Worm (Caenorhabditis elegans) whole organism, mixed stage, embryonic: ENCODE measurements around the gene ZK402.2.
A peak's percentile ranks its signal among the peaks of the same experiment; 100 is the strongest.

Source experiments
- M03D4.4 ChIP-seq: sonication (generic microtip); optimal IDR thresholded peaks from 2 replicates; lab custom pipeline; 2017; ENCODE audit warnings: mild to moderate bottlenecking, missing genetic modification characterization, missing compliant biosample characterization
- bed-3 ChIP-seq: fragments of 200-800 bp; sonication (Bioruptor generic); optimal IDR thresholded peaks from 3 replicates; lab custom pipeline; 2018; ENCODE audit warnings: mild to moderate bottlenecking, missing genetic modification characterization, moderate library complexity, missing compliant biosample characterization
- blmp-1 ChIP-seq: fragments of 150-350 bp; optimal IDR thresholded peaks from 2 replicates; lab custom pipeline; 2014; ENCODE audit warnings: missing biosample characterization, missing genetic modification characterization
- ceh-39 ChIP-seq: fragments of 150-350 bp; optimal IDR thresholded peaks from 2 replicates; lab custom pipeline; 2014; ENCODE audit warnings: missing biosample characterization, missing genetic modification characterization
- ceh-43 ChIP-seq: fragments of 200-800 bp; sonication (Bioruptor generic); optimal IDR thresholded peaks from 2 replicates; lab custom pipeline; 2018; ENCODE audit warnings: mild to moderate bottlenecking, missing genetic modification characterization, moderate library complexity, missing compliant biosample characterization
- ceh-83 ChIP-seq: fragments of 200-800 bp; sonication (Bioruptor generic); optimal IDR thresholded peaks from 2 replicates; lab custom pipeline; 2018; ENCODE audit warnings: mild to moderate bottlenecking, missing genetic modification characterization, missing compliant biosample characterization
- ces-1 ChIP-seq: fragments of 150-350 bp; optimal IDR thresholded peaks from 2 replicates; lab custom pipeline; 2014; ENCODE audit warnings: missing biosample characterization, missing genetic modification reagents, missing genetic modification characterization
- cnd-1 ChIP-seq: fragments of 200-800 bp; sonication (Bioruptor generic); optimal IDR thresholded peaks from 2 replicates; lab custom pipeline; 2018; ENCODE audit warnings: mild to moderate bottlenecking, missing genetic modification characterization, missing compliant biosample characterization
- drap-1 ChIP-seq: fragments of 200-800 bp; sonication (Bioruptor generic); optimal IDR thresholded peaks from 3 replicates; lab custom pipeline; 2018; ENCODE audit warnings: mild to moderate bottlenecking, missing genetic modification characterization, missing compliant biosample characterization
- elt-1 ChIP-seq: sonication (generic microtip); optimal IDR thresholded peaks from 2 replicates; lab custom pipeline; 2017; ENCODE audit warnings: missing genetic modification characterization, mild to moderate bottlenecking, missing compliant biosample characterization, antibody characterized with exemption, moderate library complexity, borderline replicate concordance; ENCODE audit not compliant: insufficient read depth
- elt-3 ChIP-seq: fragments of 150-350 bp; optimal IDR thresholded peaks from 2 replicates; lab custom pipeline; 2014; ENCODE audit warnings: missing biosample characterization, missing genetic modification characterization
- flh-1 ChIP-seq: fragments of 200-800 bp; sonication (Bioruptor generic); optimal IDR thresholded peaks from 2 replicates; lab custom pipeline; 2018; ENCODE audit warnings: mild to moderate bottlenecking, missing genetic modification characterization, moderate library complexity, missing compliant biosample characterization
- ham-2 ChIP-seq: fragments of 200-800 bp; sonication (Bioruptor generic); optimal IDR thresholded peaks from 2 replicates; lab custom pipeline; 2018; ENCODE audit warnings: mild to moderate bottlenecking, missing genetic modification characterization, missing compliant biosample characterization
- hlh-1 ChIP-seq: fragments of 150-350 bp; optimal IDR thresholded peaks from 2 replicates; lab custom pipeline; 2014; ENCODE audit warnings: missing biosample characterization, missing genetic modification reagents, missing genetic modification characterization
- lin-13 ChIP-seq: fragments of 150-350 bp; optimal IDR thresholded peaks from 2 replicates; lab custom pipeline; 2014; ENCODE audit warnings: missing biosample characterization, missing genetic modification characterization
- lin-32 ChIP-seq: fragments of 200-800 bp; sonication (Bioruptor generic); optimal IDR thresholded peaks from 2 replicates; lab custom pipeline; 2018; ENCODE audit warnings: mild to moderate bottlenecking, missing genetic modification characterization, missing compliant biosample characterization
- lsy-2 ChIP-seq: fragments of 150-350 bp; optimal IDR thresholded peaks from 2 replicates; lab custom pipeline; 2014; ENCODE audit warnings: missing biosample characterization, missing genetic modification characterization
- mab-5 ChIP-seq: fragments of 150-350 bp; optimal IDR thresholded peaks from 2 replicates; lab custom pipeline; 2014; ENCODE audit warnings: missing biosample characterization, missing genetic modification characterization
- mep-1 ChIP-seq: fragments of 150-350 bp; optimal IDR thresholded peaks from 2 replicates; lab custom pipeline; 2017; ENCODE audit warnings: missing biosample characterization, missing genetic modification reagents, missing genetic modification characterization, inconsistent platforms
- mls-2 ChIP-seq: sonication (generic microtip); optimal IDR thresholded peaks from 2 replicates; lab custom pipeline; 2016; ENCODE audit warnings: mild to moderate bottlenecking, missing genetic modification characterization, moderate library complexity, missing compliant biosample characterization
- nhr-12 ChIP-seq: fragments of 150-350 bp; optimal IDR thresholded peaks from 2 replicates; lab custom pipeline; 2014; ENCODE audit warnings: missing biosample characterization, missing genetic modification characterization
- nhr-2 ChIP-seq: fragments of 150-350 bp; optimal IDR thresholded peaks from 2 replicates; lab custom pipeline; 2014; ENCODE audit warnings: missing biosample characterization, missing genetic modification characterization
- nhr-237 ChIP-seq: fragments of 150-350 bp; optimal IDR thresholded peaks from 2 replicates; lab custom pipeline; 2014; ENCODE audit warnings: missing biosample characterization, missing genetic modification characterization
- nhr-28 ChIP-seq: fragments of 150-350 bp; optimal IDR thresholded peaks from 2 replicates; lab custom pipeline; 2014; ENCODE audit warnings: missing biosample characterization, missing genetic modification characterization
- nhr-76 ChIP-seq: sonication (generic microtip); optimal IDR thresholded peaks from 2 replicates; lab custom pipeline; 2017; ENCODE audit warnings: missing biosample characterization, missing genetic modification characterization
- pha-4 ChIP-seq: fragments of 150-350 bp; optimal IDR thresholded peaks from 2 replicates; lab custom pipeline; 2018; ENCODE audit warnings: missing biosample characterization, missing genetic modification reagents, missing genetic modification characterization
- sem-2 ChIP-seq: fragments of 200-800 bp; sonication (Bioruptor generic); optimal IDR thresholded peaks from 2 replicates; lab custom pipeline; 2018; ENCODE audit warnings: mild to moderate bottlenecking, missing genetic modification characterization, missing compliant biosample characterization
- snpc-4 ChIP-seq: fragments of 150-350 bp; optimal IDR thresholded peaks from 2 replicates; lab custom pipeline; 2014; ENCODE audit warnings: missing biosample characterization, missing genetic modification characterization
- sptf-1 ChIP-seq: sonication (generic microtip); optimal IDR thresholded peaks from 2 replicates; lab custom pipeline; 2017; ENCODE audit warnings: mild to moderate bottlenecking, missing genetic modification characterization, moderate library complexity, missing compliant biosample characterization
- tbx-8 ChIP-seq: fragments of 200-800 bp; sonication (Bioruptor generic); optimal IDR thresholded peaks from 2 replicates; lab custom pipeline; 2018; ENCODE audit warnings: mild to moderate bottlenecking, missing genetic modification characterization, moderate library complexity, missing compliant biosample characterization
- unc-120 ChIP-seq: sonication (generic microtip); optimal IDR thresholded peaks from 2 replicates; lab custom pipeline; 2017; ENCODE audit warnings: missing genetic modification characterization, missing compliant biosample characterization; ENCODE audit not compliant: poor library complexity, severe bottlenecking
- unc-39 ChIP-seq: fragments of 150-350 bp; optimal IDR thresholded peaks from 2 replicates; lab custom pipeline; 2014; ENCODE audit warnings: missing biosample characterization, missing genetic modification characterization
- unc-62 ChIP-seq: fragments of 150-350 bp; optimal IDR thresholded peaks from 2 replicates; lab custom pipeline; 2014; ENCODE audit warnings: missing biosample characterization, missing genetic modification reagents, missing genetic modification characterization
- zip-8 ChIP-seq: fragments of 150-350 bp; optimal IDR thresholded peaks from 2 replicates; lab custom pipeline; 2014; ENCODE audit warnings: missing biosample characterization, missing genetic modification characterization
- ztf-11 ChIP-seq: fragments of 150-350 bp; optimal IDR thresholded peaks from 2 replicates; lab custom pipeline; 2014; ENCODE audit warnings: missing biosample characterization, missing genetic modification characterization

Gene ZK402.2

ce11 chrX:1372464-1372863 is 31.1 kb upstream of the ZK402.2 start:
- TF ChIP-seq pha-4 (tag; lab: Kevin White, UChicago) (no peak), ceh-43 (no peak), cnd-1 (tag; lab: Kevin White, UChicago) (no peak), nhr-237 (tag; lab: Kevin White, UChicago) (no peak), nhr-2 (tag; lab: Kevin White, UChicago) (no peak), elt-3 (tag; lab: Kevin White, UChicago) (no peak), bed-3 (GFP tag; lab: Kevin White, UChicago) (no peak), lin-32 (GFP tag; lab: Kevin White, UChicago) (no peak), tbx-8 (no peak), unc-120 (tag; lab: Kevin White, UChicago) (no peak), ceh-39 (tag; lab: Kevin White, UChicago) (no peak), lin-13 (no peak), mls-2 (tag; lab: Kevin White, UChicago) (no peak), ztf-11 (tag; lab: Kevin White, UChicago) (no peak), unc-62 (GFP tag; lab: Kevin White, UChicago) (no peak)
- TF ChIP-seq, all 35 proteins: peak for 0

- TF ChIP-seq lin-13 (peak; percentile 14), flh-1 (GFP tag; lab: Kevin White, UChicago) (peak; percentile 75), M03D4.4 (tag; lab: Kevin White, UChicago) (peak; percentile 85), zip-8 (tag; lab: Kevin White, UChicago) (no peak), drap-1 (peak; percentile 94), nhr-12 (tag; lab: Kevin White, UChicago) (no peak), sem-2 (GFP tag; lab: Kevin White, UChicago) (peak; percentile 81), lin-32 (GFP tag; lab: Kevin White, UChicago) (peak; percentile 89), bed-3 (GFP tag; lab: Kevin White, UChicago) (peak; percentile 78), snpc-4 (tag; lab: Kevin White, UChicago) (no peak), elt-3 (tag; lab: Kevin White, UChicago) (peak; percentile 24), nhr-76 (tag; lab: Kevin White, UChicago) (peak; percentile 42), tbx-8 (peak; percentile 67), unc-62 (GFP tag; lab: Kevin White, UChicago) (peak; percentile 48), mab-5 (no peak), elt-1 (tag; lab: Kevin White, UChicago) (no peak), lsy-2 (tag; lab: Kevin White, UChicago) (peak; percentile 6), nhr-237 (tag; lab: Kevin White, UChicago) (peak; percentile 26), ceh-83 (GFP tag; lab: Kevin White, UChicago) (peak; percentile 89), unc-39 (tag; lab: Kevin White, UChicago) (peak; percentile 14), mls-2 (tag; lab: Kevin White, UChicago) (peak; percentile 92), hlh-1 (tag; lab: Kevin White, UChicago) (peak; percentile 55), mep-1 (no peak), blmp-1 (tag; lab: Kevin White, UChicago) (no peak), ham-2 (GFP tag; lab: Kevin White, UChicago) (peak; percentile 80), pha-4 (tag; lab: Kevin White, UChicago) (peak; percentile 36), ceh-43 (peak; percentile 80), unc-120 (tag; lab: Kevin White, UChicago) (peak; percentile 85), cnd-1 (tag; lab: Kevin White, UChicago) (peak; percentile 92), sptf-1 (tag; lab: Kevin White, UChicago) (peak; percentile 94), ceh-39 (tag; lab: Kevin White, UChicago) (peak; percentile 4), nhr-2 (tag; lab: Kevin White, UChicago) (no peak), ces-1 (GFP tag; lab: Kevin White, UChicago) (no peak), ztf-11 (tag; lab: Kevin White, UChicago) (peak; percentile 14), nhr-28 (tag; lab: Kevin White, UChicago) (no peak)
Observed at ce11 chrX:1379391-1379790, 24.2 kb upstream of the ZK402.2 start.

- TF ChIP-seq nhr-237 (tag; lab: Kevin White, UChicago) (no peak), pha-4 (tag; lab: Kevin White, UChicago) (no peak), elt-3 (tag; lab: Kevin White, UChicago) (no peak), unc-39 (tag; lab: Kevin White, UChicago) (no peak), lsy-2 (tag; lab: Kevin White, UChicago) (no peak), sptf-1 (tag; lab: Kevin White, UChicago) (no peak), elt-1 (tag; lab: Kevin White, UChicago) (no peak), flh-1 (GFP tag; lab: Kevin White, UChicago) (no peak), mab-5 (no peak), hlh-1 (tag; lab: Kevin White, UChicago) (no peak), ham-2 (GFP tag; lab: Kevin White, UChicago) (no peak), mep-1 (no peak), zip-8 (tag; lab: Kevin White, UChicago) (no peak), blmp-1 (tag; lab: Kevin White, UChicago) (no peak), ceh-83 (GFP tag; lab: Kevin White, UChicago) (no peak), lin-13 (no peak), ztf-11 (tag; lab: Kevin White, UChicago) (no peak), unc-120 (tag; lab: Kevin White, UChicago) (no peak), M03D4.4 (tag; lab: Kevin White, UChicago) (no peak)
Observed at ce11 chrX:1381565-1381964, 22.0 kb upstream of the ZK402.2 start, which contains the start of gene F56C3.10. Gene F56C3.10, minus strand, starts transcription at chrX:1381665.
